Fruit fly (Drosophila melanogaster): ENCODE measurements around the gene Dab.

Dab gene

dm6 chr3L:16714193-16714538 is 2.2 kb downstream of the Dab start:
- peak; percentile 92 for TF ChIP-seq fkh (GFP tag; optimal IDR thresholded peaks at IDR 0.05)
- TF ChIP-seq ss (GFP tag; optimal IDR thresholded peaks at IDR 0.05), result no peak
- TF ChIP-seq Ets96B (tag; optimal IDR thresholded peaks at IDR 0.05), result no peak
- TF ChIP-seq Lpt (GFP tag; optimal IDR thresholded peaks at IDR 0.05), result no peak
- no peak for TF ChIP-seq CG6276 (GFP tag; optimal IDR thresholded peaks at IDR 0.05)
- no peak for TF ChIP-seq OdsH (GFP tag; optimal IDR thresholded peaks at IDR 0.05)
- TF ChIP-seq CG4318 (GFP tag; optimal IDR thresholded peaks at IDR 0.05), result no peak
- TF ChIP-seq cyc (GFP tag; optimal IDR thresholded peaks at IDR 0.05), result no peak
- TF ChIP-seq CG11762 (GFP tag; optimal IDR thresholded peaks at IDR 0.05; ENCODE audit: insufficient read depth), result no peak
- 0 out of 2 replicates have a peak, but pooled peaks have one; percentile 37 for TF ChIP-seq CG15336 (GFP tag; IDR thresholded peaks at IDR 0.05)
- TF ChIP-seq Met (GFP tag; optimal IDR thresholded peaks at IDR 0.05), result no peak
- TF ChIP-seq CG11902 (GFP tag; optimal IDR thresholded peaks at IDR 0.05), result no peak
- TF ChIP-seq topi (GFP tag; optimal IDR thresholded peaks at IDR 0.05), result no peak
- peak; percentile 9 for TF ChIP-seq CG31627 (GFP tag; optimal IDR thresholded peaks at IDR 0.05)
- no peak for TF ChIP-seq fd85E (GFP tag; optimal IDR thresholded peaks at IDR 0.05)
- TF ChIP-seq CG11294 (GFP tag; IDR thresholded peaks at IDR 0.05), result no peak
- TF ChIP-seq CG10631 (GFP tag; optimal IDR thresholded peaks at IDR 0.05), result no peak
- TF ChIP-seq CG3919 (GFP tag; optimal IDR thresholded peaks at IDR 0.05), result no peak

dm6 chr3L:16724561-16724960 is 12.6 kb downstream of the Dab start, which contains the start of gene CG13031:
Gene CG13031, plus strand, starts transcription at chr3L:16724861.
- TF ChIP-seq CG11762 (GFP tag; optimal IDR thresholded peaks at IDR 0.05; ENCODE audit: insufficient read depth) (no peak), CG1621 (tag; optimal IDR thresholded peaks at IDR 0.05) (no peak), CG6854 (GFP tag; optimal IDR thresholded peaks at IDR 0.05) (no peak)

dm6 chr3L:16726069-16726591 is 14.2 kb downstream of the Dab start, which contains the start of the genes CG13026 and PGRP-SB2:
Gene CG13026, minus strand, starts transcription at chr3L:16726169.
Gene PGRP-SB2, plus strand, starts transcription at chr3L:16726541.
- TF ChIP-seq CG10669 (GFP tag; optimal IDR thresholded peaks at IDR 0.05) (no peak), acj6 (GFP tag; optimal IDR thresholded peaks at IDR 0.05) (no peak), Ets21C (GFP tag; optimal IDR thresholded peaks at IDR 0.05) (no peak), Sox14 (GFP tag; optimal IDR thresholded peaks at IDR 0.05) (no peak), ss (GFP tag; optimal IDR thresholded peaks at IDR 0.05) (no peak), Lpt (GFP tag; optimal IDR thresholded peaks at IDR 0.05) (no peak), salr (GFP tag; optimal IDR thresholded peaks at IDR 0.05) (no peak), CG4318 (GFP tag; optimal IDR thresholded peaks at IDR 0.05) (no peak), CG8319 (GFP tag; optimal IDR thresholded peaks at IDR 0.05) (no peak), CG6276 (GFP tag; optimal IDR thresholded peaks at IDR 0.05) (no peak), CG8119 (GFP tag; IDR thresholded peaks at IDR 0.05) (no peak), eg (GFP tag; IDR thresholded peaks at IDR 0.05) (no peak), CG11902 (GFP tag; optimal IDR thresholded peaks at IDR 0.05) (no peak), Hr39 (GFP tag; optimal IDR thresholded peaks at IDR 0.05) (no peak), dac (GFP tag; optimal IDR thresholded peaks at IDR 0.05) (no peak), spab (GFP tag; optimal IDR thresholded peaks at IDR 0.05) (no peak), Smox (GFP tag; optimal IDR thresholded peaks at IDR 0.05) (no peak)

- TF ChIP-seq svp (GFP tag) (peak; percentile 97), esn (GFP tag; optimal IDR thresholded peaks at IDR 0.05) (peak; percentile 11), Ets96B (tag; optimal IDR thresholded peaks at IDR 0.05) (no peak)
These were observed 16.2 kb downstream of the Dab start, which contains the start of gene PGRP-SB1 for dm6 chr3L:16727939-16728635. Gene PGRP-SB1, minus strand, starts transcription at chr3L:16727989.
